Worm (Caenorhabditis elegans) whole organism, L3 larva: ENCODE results near the gene inso-1.

Experiments
- aly-2 ChIP-seq: fragments of 150-350 bp; optimal IDR thresholded peaks from 2 replicates; lab custom pipeline; 2014; ENCODE audit warnings: missing biosample characterization, missing genetic modification characterization
- ceh-16 ChIP-seq: sonication (generic microtip); optimal IDR thresholded peaks from 2 replicates; lab custom pipeline; 2017; ENCODE audit warnings: missing biosample characterization, missing genetic modification characterization
- ceh-9 ChIP-seq: sonication (generic microtip); optimal IDR thresholded peaks from 2 replicates; lab custom pipeline; 2018; ENCODE audit warnings: missing biosample characterization, missing genetic modification characterization
- egl-5 ChIP-seq: fragments of 150-350 bp; optimal IDR thresholded peaks from 2 replicates; lab custom pipeline; 2017; ENCODE audit warnings: missing biosample characterization, missing genetic modification reagents, missing genetic modification characterization, inconsistent platforms
- fkh-10 ChIP-seq: sonication (generic microtip); optimal IDR thresholded peaks from 2 replicates; lab custom pipeline; 2017; ENCODE audit warnings: missing biosample characterization, missing genetic modification reagents, missing genetic modification characterization
- hmg-11 ChIP-seq: sonication (generic microtip); optimal IDR thresholded peaks from 2 replicates; lab custom pipeline; 2016; ENCODE audit warnings: missing genetic modification characterization, missing compliant biosample characterization
- mdl-1 ChIP-seq: fragments of 150-350 bp; optimal IDR thresholded peaks from 2 replicates; lab custom pipeline; 2014; ENCODE audit warnings: missing biosample characterization, missing genetic modification characterization
- mml-1 ChIP-seq: fragments of 150-350 bp; sonication (generic microtip); optimal IDR thresholded peaks from 3 replicates; lab custom pipeline; 2014; ENCODE audit warnings: missing biosample characterization, missing genetic modification characterization
- nhr-11 ChIP-seq: fragments of 150-350 bp; optimal IDR thresholded peaks from 2 replicates; lab custom pipeline; 2014; ENCODE audit warnings: missing biosample characterization, missing genetic modification characterization
- unc-39 ChIP-seq: sonication (generic microtip); optimal IDR thresholded peaks from 4 replicates; lab custom pipeline; 2017; ENCODE audit warnings: missing biosample characterization, missing genetic modification characterization
- zag-1 ChIP-seq: fragments of 150-350 bp; optimal IDR thresholded peaks from 2 replicates; lab custom pipeline; 2014; ENCODE audit warnings: missing biosample characterization, missing genetic modification characterization
- ztf-11 ChIP-seq: fragments of 150-350 bp; optimal IDR thresholded peaks from 2 replicates; lab custom pipeline; 2014; ENCODE audit warnings: missing biosample characterization, missing genetic modification characterization

The inso-1 gene

ce11 chrX:1358295-1358694 is 58.3 kb downstream of the inso-1 start, which contains the start of gene F56C3.3:
TSS of gene F56C3.3 (minus strand) at chrX:1358395.
- TF ChIP-seq ztf-11 (tag; lab: Kevin White, UChicago) (no peak), zag-1 (no peak), fkh-10 (GFP tag; lab: Kevin White, UChicago) (no peak), aly-2 (no peak), mml-1 (no peak), ceh-9 (tag; lab: Kevin White, UChicago) (no peak), hmg-11 (tag; lab: Kevin White, UChicago) (no peak), nhr-11 (tag; lab: Kevin White, UChicago) (no peak), mdl-1 (tag; lab: Kevin White, UChicago) (no peak), egl-5 (no peak), ceh-16 (tag; lab: Kevin White, UChicago) (no peak), unc-39 (no peak)
